Fruit fly (Drosophila melanogaster) S2 (cell line): ENCODE results near the gene ash2.

Source experiments
- CG8478 ChIP-seq: fragments of >200 bp; optimal IDR thresholded peaks from 2 replicates; lab custom pipeline; 2018
- CTCF ChIP-seq, 2 experiments: fragments of >200 bp; optimal IDR thresholded peaks; 2 replicates each; lab custom pipeline; 2018

dm6 chr3R:24671662-24672061 is 21.7 kb downstream of the ash2 start:
- no peak for TF ChIP-seq CTCF (optimal IDR thresholded peaks at IDR 0.05; lab: Kevin White, UChicago)
- no peak for TF ChIP-seq CG8478 (lab: Kevin White, UChicago)
